Worm (Caenorhabditis elegans): ENCODE measurements around the gene C25H3.3.

The C25H3.3 gene

DNA sequence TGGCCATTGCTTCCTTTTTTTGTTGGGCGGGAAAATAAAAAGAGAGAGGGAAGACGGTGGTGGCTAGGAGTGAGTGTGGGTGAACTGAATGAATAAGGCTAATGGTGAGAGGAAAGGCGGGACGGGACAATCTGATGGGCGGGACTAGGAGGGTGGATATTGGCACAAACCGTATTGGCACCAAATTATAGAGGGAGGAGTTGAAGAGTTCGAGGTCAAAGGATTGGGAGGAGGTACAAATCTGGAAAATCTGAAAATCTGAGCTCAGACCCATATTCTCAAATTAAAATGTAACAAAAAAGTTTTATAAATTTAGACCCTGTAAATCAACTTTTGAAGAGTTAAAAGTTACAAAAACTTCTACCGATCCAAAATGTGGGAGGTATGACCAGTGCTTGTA is 44.8 kb downstream of the C25H3.3 start, which contains the start of gene hlh-14:
TSS of gene hlh-14 (minus strand) at position 101 of the 400 bp plus-strand sequence.
- TF ChIP-seq cnd-1 (tag; optimal IDR thresholded peaks at IDR 0.05) (no peak), nhr-2 (tag; optimal IDR thresholded peaks at IDR 0.05) (no peak), M03D4.4 (tag; optimal IDR thresholded peaks at IDR 0.05) (no peak), elt-1 (tag; optimal IDR thresholded peaks at IDR 0.05; ENCODE audit: borderline replicate concordance, insufficient read depth) (no peak), snpc-4 (tag; optimal IDR thresholded peaks at IDR 0.05) (no peak), ceh-43 (GFP tag; optimal IDR thresholded peaks at IDR 0.05) (no peak)

DNA sequence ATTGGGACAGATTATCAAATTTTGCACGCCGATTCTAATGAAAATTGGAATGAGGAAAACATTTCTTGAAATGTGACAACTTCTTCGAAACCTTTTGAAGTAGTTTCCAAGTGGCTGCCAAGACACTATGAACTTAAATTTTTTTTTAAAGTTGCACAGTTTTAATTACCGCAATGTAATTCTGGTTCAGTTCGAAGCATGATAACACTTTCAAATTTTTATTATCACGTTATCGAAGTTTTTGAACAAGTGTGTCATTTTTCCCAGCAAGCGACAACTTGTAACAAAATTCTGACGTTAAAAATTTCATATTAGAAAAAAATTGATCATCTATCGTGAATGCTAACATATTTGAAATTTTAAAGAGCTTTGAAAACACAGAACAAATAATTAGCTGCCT is 48.8 kb downstream of the C25H3.3 start:
- TF ChIP-seq zip-8 (tag; optimal IDR thresholded peaks at IDR 0.05) (no peak), mls-2 (tag; optimal IDR thresholded peaks at IDR 0.05) (no peak), ztf-11 (tag; optimal IDR thresholded peaks at IDR 0.05) (no peak), lin-13 (tag; optimal IDR thresholded peaks at IDR 0.05) (no peak), unc-62 (GFP tag; optimal IDR thresholded peaks at IDR 0.05) (no peak), M03D4.4 (tag; optimal IDR thresholded peaks at IDR 0.05) (no peak), unc-39 (tag; optimal IDR thresholded peaks at IDR 0.05) (no peak), hlh-1 (tag; optimal IDR thresholded peaks at IDR 0.05) (no peak), tbx-8 (GFP tag; optimal IDR thresholded peaks at IDR 0.05) (no peak), bed-3 (GFP tag; optimal IDR thresholded peaks at IDR 0.05) (no peak), lin-32 (GFP tag; optimal IDR thresholded peaks at IDR 0.05) (no peak), cnd-1 (tag; optimal IDR thresholded peaks at IDR 0.05) (no peak)

DNA sequence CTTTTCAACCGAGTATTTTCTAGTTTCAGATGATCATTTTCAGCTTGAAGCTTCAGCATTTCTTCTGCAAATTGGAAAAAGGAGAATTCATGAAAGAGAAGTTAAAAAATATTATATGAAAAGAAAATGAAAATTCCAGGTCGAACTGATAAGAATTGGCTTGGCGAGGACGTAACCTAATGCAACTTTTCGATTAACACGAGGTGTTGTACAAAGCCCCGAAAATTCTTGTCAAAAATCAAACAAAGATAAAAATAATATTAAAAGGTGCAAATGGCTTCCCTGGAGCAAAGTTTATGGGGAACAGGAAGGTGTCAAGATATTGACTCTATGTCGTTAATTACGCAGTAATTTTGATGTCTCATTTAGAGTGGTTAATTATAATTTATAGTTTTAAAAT is 50.3 kb downstream of the C25H3.3 start:
- TF ChIP-seq ceh-39 (tag; optimal IDR thresholded peaks at IDR 0.05) (no peak), nhr-12 (tag; optimal IDR thresholded peaks at IDR 0.05) (no peak), elt-3 (tag; optimal IDR thresholded peaks at IDR 0.05) (no peak), ztf-11 (tag; optimal IDR thresholded peaks at IDR 0.05) (no peak), hlh-1 (tag; optimal IDR thresholded peaks at IDR 0.05) (no peak), tbx-8 (GFP tag; optimal IDR thresholded peaks at IDR 0.05) (no peak), ces-1 (GFP tag; optimal IDR thresholded peaks at IDR 0.05) (no peak), sem-2 (GFP tag; optimal IDR thresholded peaks at IDR 0.05) (no peak), M03D4.4 (tag; optimal IDR thresholded peaks at IDR 0.05) (no peak)
